Worm (Caenorhabditis elegans): Measurements from ENCODE around the gene mpz-1.

Gene mpz-1

DNA sequence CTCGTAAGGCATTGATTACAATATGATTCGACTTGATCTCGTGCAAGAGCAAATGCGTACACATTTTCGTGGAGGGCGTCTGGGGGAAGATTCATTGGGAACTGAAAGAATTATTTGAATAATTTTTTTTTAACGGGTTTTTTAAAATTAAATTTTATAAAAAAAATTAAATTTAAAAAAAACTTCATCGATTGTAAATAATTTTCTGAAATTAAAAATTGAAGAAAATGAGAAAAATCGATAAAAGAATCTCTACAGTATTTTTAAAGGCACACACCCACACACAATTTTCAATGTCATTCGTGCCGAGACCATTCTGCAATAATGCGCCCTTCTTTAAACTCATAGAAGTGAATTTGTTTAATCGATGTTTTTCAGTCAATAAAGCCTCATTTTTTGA, 18.3 kb upstream of the mpz-1 start, which contains the start of gene set-14:
Gene set-14 (minus strand): TSS at position 101 of the 400 bp plus-strand sequence.
- TF ChIP-seq mbf-1 (tag; optimal IDR thresholded peaks at IDR 0.05) (no peak), nhr-25 (tag; optimal IDR thresholded peaks at IDR 0.05) (no peak), elt-3 (tag; optimal IDR thresholded peaks at IDR 0.05) (no peak), Y55F3AM.14 (GFP tag; optimal IDR thresholded peaks at IDR 0.05) (no peak), mdl-1 (tag; optimal IDR thresholded peaks at IDR 0.05) (no peak), F13H6.1 (tag; optimal IDR thresholded peaks at IDR 0.05) (no peak), sma-9 (GFP tag; optimal IDR thresholded peaks at IDR 0.05) (no peak), sma-9 (tag; optimal IDR thresholded peaks at IDR 0.05) (no peak), peb-1 (tag; optimal IDR thresholded peaks at IDR 0.05) (no peak), ceh-82 (tag; optimal IDR thresholded peaks at IDR 0.05) (no peak), lsy-2 (tag; optimal IDR thresholded peaks at IDR 0.05) (no peak), ztf-4 (tag; optimal IDR thresholded peaks at IDR 0.05) (no peak), nhr-6 (tag; optimal IDR thresholded peaks at IDR 0.05) (no peak), ama-1 (optimal IDR thresholded peaks at IDR 0.05) (no peak), unc-55 (GFP tag; optimal IDR thresholded peaks at IDR 0.05) (no peak), nhr-23 (tag; optimal IDR thresholded peaks at IDR 0.05) (no peak), blmp-1 (tag; optimal IDR thresholded peaks at IDR 0.05; ENCODE audit: insufficient read depth) (no peak)

DNA sequence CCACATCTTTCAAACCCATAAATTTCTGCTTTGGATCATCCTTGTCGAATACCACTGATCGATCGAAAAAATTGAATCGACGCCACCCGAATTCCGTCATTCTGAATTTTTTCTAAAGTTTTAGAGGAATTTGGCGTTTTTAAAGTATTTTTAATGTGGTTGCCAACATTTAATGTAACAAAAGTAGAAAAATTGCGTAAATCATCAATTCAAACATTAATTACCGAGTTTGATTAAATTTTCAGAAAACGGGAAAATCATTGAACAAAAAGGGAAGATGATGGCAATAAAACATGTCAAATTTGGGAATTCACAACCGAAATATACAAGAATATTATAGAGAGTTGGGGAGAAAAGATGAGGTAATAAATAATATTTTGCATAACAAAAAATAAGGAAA, 15.5 kb upstream of the mpz-1 start, which contains the start of gene vps-11:
Gene vps-11 (minus strand): TSS at position 101 of the 400 bp plus-strand sequence.
- TF ChIP-seq R02D3.7 (tag; optimal IDR thresholded peaks at IDR 0.05) (no peak), ama-1 (optimal IDR thresholded peaks at IDR 0.05) (no peak), elt-1 (tag; optimal IDR thresholded peaks at IDR 0.05) (no peak), mbf-1 (tag; optimal IDR thresholded peaks at IDR 0.05) (no peak), F13H6.1 (tag; optimal IDR thresholded peaks at IDR 0.05) (no peak), lin-13 (GFP tag; optimal IDR thresholded peaks at IDR 0.05) (no peak), sem-4 (tag; optimal IDR thresholded peaks at IDR 0.05) (no peak), peb-1 (tag; optimal IDR thresholded peaks at IDR 0.05) (no peak), mdl-1 (tag; optimal IDR thresholded peaks at IDR 0.05) (no peak), ceh-82 (tag; optimal IDR thresholded peaks at IDR 0.05) (no peak), mab-5 (tag; optimal IDR thresholded peaks at IDR 0.05) (no peak), ceh-16 (tag; optimal IDR thresholded peaks at IDR 0.05) (no peak), ZK546.5 (tag; optimal IDR thresholded peaks at IDR 0.05) (no peak), blmp-1 (tag; optimal IDR thresholded peaks at IDR 0.05; ENCODE audit: insufficient read depth) (no peak), Y55F3AM.14 (GFP tag; optimal IDR thresholded peaks at IDR 0.05) (no peak), nhr-237 (tag; optimal IDR thresholded peaks at IDR 0.05) (no peak), fos-1 (tag; optimal IDR thresholded peaks at IDR 0.05) (no peak)

DNA sequence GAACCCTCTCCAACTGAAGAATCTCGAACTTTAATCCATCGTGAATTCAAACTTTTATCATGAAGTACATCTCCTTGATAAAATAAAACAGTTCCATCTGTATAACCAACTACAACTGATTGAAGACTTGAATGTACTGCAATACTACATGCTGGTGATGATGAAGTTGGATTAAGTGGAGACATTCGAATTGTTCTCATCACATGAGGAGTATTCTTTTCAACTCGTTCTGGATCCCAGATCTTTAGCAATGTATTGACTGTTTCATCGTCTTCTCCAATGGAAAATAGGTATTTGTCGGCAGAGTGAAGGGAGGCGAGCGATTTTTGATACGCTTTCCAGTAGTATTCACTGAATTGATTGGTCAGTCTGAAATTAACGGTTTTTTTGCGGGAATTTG, 14.7 kb upstream of the mpz-1 start:
- TF ChIP-seq unc-62 (GFP tag; optimal IDR thresholded peaks at IDR 0.05) (no peak), ztf-4 (tag; optimal IDR thresholded peaks at IDR 0.05) (no peak), unc-39 (tag; optimal IDR thresholded peaks at IDR 0.05) (no peak)

DNA sequence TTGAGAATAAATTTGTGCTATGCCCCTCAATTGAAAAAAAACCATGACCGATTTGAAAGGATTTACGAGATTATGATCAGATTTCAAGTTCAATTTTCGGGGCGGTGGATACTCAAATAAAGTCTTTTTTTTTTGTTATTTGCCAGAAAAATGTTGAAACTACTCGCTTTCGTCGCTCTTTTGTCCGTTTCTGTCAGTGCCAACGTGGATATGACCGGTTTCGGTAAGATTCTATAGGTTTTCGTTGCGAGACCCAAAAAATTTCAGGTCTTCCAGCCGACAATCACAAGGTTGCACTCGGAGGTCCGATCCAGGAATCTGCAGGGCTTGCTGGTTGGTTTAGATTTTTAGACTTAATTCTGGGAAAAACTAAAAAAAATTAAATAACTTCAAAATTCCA, 9.3 kb upstream of the mpz-1 start, which contains the start of gene tag-209:
Gene tag-209 (plus strand): TSS at position 73 of the 400 bp plus-strand sequence.
- TF ChIP-seq F13H6.1 (tag; optimal IDR thresholded peaks at IDR 0.05), result no peak
- no peak for TF ChIP-seq sma-3 (GFP tag; optimal IDR thresholded peaks at IDR 0.05)
- no peak for TF ChIP-seq sma-9 (GFP tag; optimal IDR thresholded peaks at IDR 0.05)
- TF ChIP-seq sma-9 (tag; optimal IDR thresholded peaks at IDR 0.05), result no peak
- no peak for TF ChIP-seq ama-1 (optimal IDR thresholded peaks at IDR 0.05)
- no peak for TF ChIP-seq lin-13 (GFP tag; optimal IDR thresholded peaks at IDR 0.05)
- no peak for TF ChIP-seq R02D3.7 (tag; optimal IDR thresholded peaks at IDR 0.05)
- no peak for TF ChIP-seq peb-1 (tag; optimal IDR thresholded peaks at IDR 0.05)
- no peak for TF ChIP-seq unc-62 (GFP tag; optimal IDR thresholded peaks at IDR 0.05)

DNA sequence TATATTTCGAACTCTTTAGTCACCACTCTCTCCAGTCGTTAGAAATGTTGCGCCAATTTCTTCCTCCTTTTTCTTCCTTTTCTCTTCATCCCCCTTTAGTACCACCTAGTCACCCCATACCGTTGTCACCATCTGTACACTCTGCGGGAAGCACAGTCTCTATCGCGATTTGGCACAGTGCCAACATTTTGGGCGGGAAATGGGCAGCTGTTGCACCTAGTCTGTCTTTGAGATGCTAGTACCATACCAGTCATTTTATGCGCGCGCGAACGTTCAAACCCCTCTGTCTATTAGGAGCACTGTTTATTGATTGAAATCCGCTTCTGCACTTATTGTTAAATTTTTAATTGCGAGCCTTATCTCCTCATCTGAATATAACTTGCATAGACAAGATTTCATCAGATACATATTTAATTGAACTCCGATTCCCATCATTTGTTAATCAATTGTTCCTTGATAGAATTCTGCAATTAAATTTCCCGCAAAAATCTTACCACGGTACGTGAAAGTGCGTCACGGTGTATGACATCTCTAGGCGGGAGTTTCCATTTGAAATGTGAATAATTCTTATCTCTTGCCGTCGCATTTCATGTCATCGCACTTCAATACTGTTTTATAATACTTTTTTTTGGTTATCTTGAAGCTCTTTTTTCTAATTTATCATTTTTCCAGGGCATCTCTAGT, 7.0 kb upstream of the mpz-1 start, which contains the start of gene cdl-1:
Gene cdl-1 (plus strand): TSS at position 673 of the 684 bp plus-strand sequence.
- TF ChIP-seq ztf-4 (tag; optimal IDR thresholded peaks at IDR 0.05) (no peak), unc-55 (GFP tag; optimal IDR thresholded peaks at IDR 0.05) (peak; percentile 73), lin-13 (GFP tag; optimal IDR thresholded peaks at IDR 0.05) (peak; percentile 55), nhr-25 (tag; optimal IDR thresholded peaks at IDR 0.05) (peak; percentile 27), ZK546.5 (tag; optimal IDR thresholded peaks at IDR 0.05) (no peak), peb-1 (tag; optimal IDR thresholded peaks at IDR 0.05) (no peak), gmeb-1 (tag; optimal IDR thresholded peaks at IDR 0.05) (peak; percentile 94), nhr-129 (tag; optimal IDR thresholded peaks at IDR 0.05) (peak; percentile 70), snpc-4 (tag; optimal IDR thresholded peaks at IDR 0.05) (peak; percentile 14), elt-1 (tag; optimal IDR thresholded peaks at IDR 0.05) (no peak), ztf-11 (tag; optimal IDR thresholded peaks at IDR 0.05) (no peak), nhr-10 (tag; optimal IDR thresholded peaks at IDR 0.05) (no peak), F13H6.1 (tag; optimal IDR thresholded peaks at IDR 0.05) (peak; percentile 30), elt-3 (tag; optimal IDR thresholded peaks at IDR 0.05) (no peak), mdl-1 (tag; optimal IDR thresholded peaks at IDR 0.05) (no peak), aly-2 (tag; optimal IDR thresholded peaks at IDR 0.05) (no peak), nhr-237 (tag; optimal IDR thresholded peaks at IDR 0.05) (no peak), nhr-12 (tag; optimal IDR thresholded peaks at IDR 0.05) (no peak), nhr-11 (tag; optimal IDR thresholded peaks at IDR 0.05) (no peak), R02D3.7 (tag; optimal IDR thresholded peaks at IDR 0.05) (no peak), mab-5 (tag; optimal IDR thresholded peaks at IDR 0.05) (no peak), fos-1 (tag; optimal IDR thresholded peaks at IDR 0.05) (peak; percentile 73), unc-39 (tag; optimal IDR thresholded peaks at IDR 0.05) (no peak), lsy-2 (tag; optimal IDR thresholded peaks at IDR 0.05) (peak; percentile 36 to 78), skn-1 (tag; optimal IDR thresholded peaks at IDR 0.05) (no peak), ztf-1 (GFP tag; conservative IDR thresholded peaks at IDR 0.05) (no peak), crh-2 (tag; optimal IDR thresholded peaks at IDR 0.05) (peak; percentile 56), C34F6.9 (tag; optimal IDR thresholded peaks at IDR 0.05) (peak; percentile 42)
